Worm (Caenorhabditis elegans) whole organism, L2 larva: ENCODE data around the gene srh-292.

Experiments
- ama-1 ChIP-seq: fragments of 150-350 bp; optimal IDR thresholded peaks from 2 replicates; lab custom pipeline; 2018; ENCODE audit warnings: inconsistent platforms
- blmp-1 ChIP-seq: sonication (generic microtip); optimal IDR thresholded peaks from 2 replicates; lab custom pipeline; 2017; ENCODE audit warnings: missing genetic modification characterization, mild to moderate bottlenecking, missing compliant biosample characterization, antibody characterized with exemption, moderate library complexity; ENCODE audit not compliant: insufficient read depth
- egl-27 ChIP-seq: sonication (generic microtip); optimal IDR thresholded peaks from 3 replicates; lab custom pipeline; 2017; ENCODE audit warnings: missing biosample characterization, missing genetic modification reagents, missing genetic modification characterization
- lsy-2 ChIP-seq, 2 experiments: fragments of 150-350 bp in 1 of 2; sonication (generic microtip) in 1 of 2; optimal IDR thresholded peaks; 2 replicates each; lab custom pipeline; 2014 to 2017; ENCODE audit warnings: missing biosample characterization in 2 of 2, missing genetic modification characterization in 2 of 2
- skn-1 ChIP-seq: sonication (generic microtip); optimal IDR thresholded peaks from 2 replicates; lab custom pipeline; 2017; ENCODE audit warnings: missing biosample characterization, missing genetic modification characterization
- unc-62 ChIP-seq: fragments of 150-350 bp; optimal IDR thresholded peaks from 2 replicates; lab custom pipeline; 2014; ENCODE audit warnings: missing biosample characterization, missing genetic modification reagents, missing genetic modification characterization

DNA sequence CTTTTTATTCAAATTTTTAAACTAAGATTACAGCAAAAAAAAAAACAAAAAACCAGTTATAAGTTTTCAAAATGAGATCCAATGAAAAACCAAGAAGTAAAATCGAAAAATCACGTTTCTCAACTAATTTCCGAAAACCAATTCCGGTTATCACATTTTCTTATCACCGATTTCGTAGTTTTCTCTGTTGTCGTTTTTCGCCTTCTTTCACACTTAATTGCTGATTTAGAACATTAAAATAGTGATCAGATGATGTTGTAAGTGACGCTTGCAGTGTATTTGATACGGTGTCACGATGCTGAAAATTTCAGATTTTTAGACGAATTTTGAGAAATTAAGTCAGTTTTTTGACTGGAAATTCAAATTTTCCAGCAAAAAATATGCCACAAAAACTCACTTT is 22.3 kb upstream of the srh-292 start:
- TF ChIP-seq lsy-2 (tag; optimal IDR thresholded peaks at IDR 0.05; lab: Kevin White, UChicago) (no peak), ama-1 (no peak), egl-27 (tag; lab: Kevin White, UChicago) (no peak), skn-1 (tag; lab: Kevin White, UChicago) (no peak), blmp-1 (tag; lab: Kevin White, UChicago) (no peak), unc-62 (GFP tag; lab: Kevin White, UChicago) (no peak)
